Fruit fly (Drosophila melanogaster) whole organism, adult: ENCODE results near the gene Cyp304a1.

ENCODE experiments used
- Hr96 ChIP-seq: fragments of 200-800 bp; sonication (Bioruptor generic); optimal IDR thresholded peaks from 2 replicates; lab custom pipeline; 2016; ENCODE audit warnings: missing biosample characterization, missing genetic modification characterization
- kay ChIP-seq: fragments of 200-800 bp; sonication (Bioruptor generic); peaks from one replicate; lab custom pipeline; 2016; ENCODE audit warnings: missing biosample characterization, missing genetic modification characterization, borderline replicate concordance

- TF ChIP-seq Hr96 (no peak), kay (GFP tag; lab: Kevin White, UChicago) (no peak)
These were observed 10.9 kb downstream of the Cyp304a1 start for dm6 chr3R:12974447-12974846.
